Fruit fly (Drosophila melanogaster) whole organism, embryonic: ENCODE data around the gene CG2794.

Experiments
- Asciz ChIP-seq: fragments of 200-800 bp; sonication (Bioruptor generic); optimal IDR thresholded peaks from 2 replicates; lab custom pipeline; 2017; ENCODE audit warnings: missing biosample characterization, mild to moderate bottlenecking, missing genetic modification characterization, missing genetic modification reagents
- Atf-2 ChIP-seq: fragments of 200-800 bp; sonication (Bioruptor generic); optimal IDR thresholded peaks from 2 replicates; lab custom pipeline; 2016; ENCODE audit warnings: missing biosample characterization, missing genetic modification characterization
- B-H2 ChIP-seq: fragments of 200-800 bp; sonication (Bioruptor generic); optimal IDR thresholded peaks from 2 replicates; lab custom pipeline; 2018; ENCODE audit warnings: missing biosample characterization, mild to moderate bottlenecking, missing genetic modification characterization
- CG10209 ChIP-seq: fragments of 200-800 bp; sonication (Bioruptor generic); optimal IDR thresholded peaks from 3 replicates; lab custom pipeline; 2017; ENCODE audit warnings: missing biosample characterization, mild to moderate bottlenecking, missing genetic modification characterization, missing genetic modification reagents
- CG10321 ChIP-seq: fragments of 200-800 bp; sonication (Bioruptor generic); IDR thresholded peaks from 2 replicates; pipeline ENCODE4 v1.3.6; 2022; ENCODE audit warnings: missing biosample characterization, missing genetic modification characterization
- CG10431 ChIP-seq: fragments of 200-800 bp; sonication (Bioruptor generic); optimal IDR thresholded peaks from 3 replicates; lab custom pipeline; 2018; ENCODE audit warnings: missing biosample characterization, mild to moderate bottlenecking, missing genetic modification characterization
- CG11085 ChIP-seq: fragments of 200-800 bp; sonication (Bioruptor generic); IDR thresholded peaks from 2 replicates; pipeline ENCODE4 v1.3.6; 2022; ENCODE audit warnings: missing biosample characterization, missing genetic modification characterization
- CG12219 ChIP-seq: fragments of 200-800 bp; sonication (Bioruptor generic); optimal IDR thresholded peaks from 3 replicates; lab custom pipeline; 2018; ENCODE audit warnings: missing biosample characterization, mild to moderate bottlenecking, missing genetic modification characterization
- CG12391 ChIP-seq: fragments of 200-800 bp; sonication (Bioruptor generic); optimal IDR thresholded peaks from 3 replicates; lab custom pipeline; 2018; ENCODE audit warnings: missing biosample characterization, mild to moderate bottlenecking, missing genetic modification characterization, moderate library complexity
- CG13296 ChIP-seq: fragments of 200-800 bp; sonication (Bioruptor generic); optimal IDR thresholded peaks from 3 replicates; lab custom pipeline; 2018; ENCODE audit warnings: missing biosample characterization, mild to moderate bottlenecking, missing genetic modification characterization
- CG14965 ChIP-seq: fragments of 200-800 bp; sonication (Bioruptor generic); optimal IDR thresholded peaks from 2 replicates; lab custom pipeline; 2016; ENCODE audit warnings: missing biosample characterization, missing genetic modification characterization, borderline replicate concordance
- CG1647 ChIP-seq: fragments of 200-800 bp; sonication (Bioruptor generic); optimal IDR thresholded peaks from 3 replicates; lab custom pipeline; 2016; ENCODE audit warnings: missing biosample characterization, missing genetic modification characterization
- CG17829 ChIP-seq: fragments of 200-800 bp; optimal IDR thresholded peaks from 2 replicates; lab custom pipeline; 2019; ENCODE audit warnings: missing biosample characterization, mild to moderate bottlenecking, missing genetic modification characterization, moderate library complexity
- CG17912 ChIP-seq: fragments of 200-800 bp; sonication (Bioruptor generic); optimal IDR thresholded peaks from 2 replicates; lab custom pipeline; 2018; ENCODE audit warnings: missing biosample characterization, mild to moderate bottlenecking, missing genetic modification characterization
- CG32532 ChIP-seq: fragments of 200-800 bp; sonication (Bioruptor generic); IDR thresholded peaks from 2 replicates; pipeline ENCODE4 v1.3.6; 2022; ENCODE audit warnings: missing biosample characterization, missing genetic modification characterization
- CG34376 ChIP-seq: fragments of 200-800 bp; sonication (Bioruptor generic); optimal IDR thresholded peaks from 2 replicates; lab custom pipeline; 2018; ENCODE audit warnings: missing biosample characterization, mild to moderate bottlenecking, missing genetic modification characterization
- CG34422 ChIP-seq: fragments of 200-800 bp; sonication (Bioruptor generic); IDR thresholded peaks from 3 replicates; pipeline ENCODE4 v1.3.6; 2022; ENCODE audit warnings: missing biosample characterization, missing genetic modification characterization
- CG42726 ChIP-seq: fragments of 200-800 bp; sonication (Bioruptor generic); IDR thresholded peaks from 2 replicates; pipeline ENCODE4 v1.3.6; 2022; ENCODE audit warnings: missing biosample characterization, missing genetic modification characterization; ENCODE audit not compliant: partially characterized antibody
- CG7357 ChIP-seq: fragments of 200-800 bp; sonication (Bioruptor generic); IDR thresholded peaks from 3 replicates; pipeline ENCODE4 v1.3.6; 2022; ENCODE audit warnings: missing biosample characterization, missing genetic modification characterization
- CG8281 ChIP-seq: fragments of 200-800 bp; sonication (Bioruptor generic); optimal IDR thresholded peaks from 2 replicates; lab custom pipeline; 2018; ENCODE audit warnings: missing biosample characterization, mild to moderate bottlenecking, missing genetic modification characterization, moderate library complexity
- CG8765 ChIP-seq: fragments of 200-800 bp; sonication (Bioruptor generic); IDR thresholded peaks from 2 replicates; pipeline ENCODE4 v1.3.6; 2022; ENCODE audit warnings: missing biosample characterization, missing genetic modification characterization
- CG9437 ChIP-seq: fragments of 200-800 bp; sonication (Bioruptor generic); optimal IDR thresholded peaks from 2 replicates; lab custom pipeline; 2018; ENCODE audit warnings: missing biosample characterization, mild to moderate bottlenecking, missing genetic modification characterization
- D ChIP-seq, 2 experiments: fragments of 200-800 bp in 1 of 2; fragments of >200 bp in 1 of 2; sonication (Bioruptor generic) in 1 of 2; optimal IDR thresholded peaks; 2 replicates in 1 of 2; 3 replicates in 1 of 2; lab custom pipeline; 2017; ENCODE audit warnings: mild to moderate bottlenecking in 1 of 2, missing biosample characterization in 1 of 2, missing genetic modification characterization in 1 of 2, missing genetic modification reagents in 1 of 2
- Elba2 ChIP-seq: fragments of 200-800 bp; sonication (Bioruptor generic); optimal IDR thresholded peaks from 3 replicates; lab custom pipeline; 2016; ENCODE audit warnings: missing biosample characterization, missing genetic modification characterization
- Ets65A ChIP-seq: fragments of 200-800 bp; sonication (Bioruptor generic); peaks from one replicate; lab custom pipeline; 2016; ENCODE audit warnings: missing biosample characterization, missing genetic modification characterization
- HmgZ ChIP-seq: fragments of 200-800 bp; sonication (Bioruptor generic); optimal IDR thresholded peaks from 2 replicates; lab custom pipeline; 2018; ENCODE audit warnings: missing biosample characterization, mild to moderate bottlenecking, missing genetic modification characterization
- Hr51 ChIP-seq, 2 experiments: fragments of 200-800 bp; sonication (Bioruptor generic); optimal IDR thresholded peaks; 2 replicates in 1 of 2; 3 replicates in 1 of 2; lab custom pipeline; 2016 to 2018; ENCODE audit warnings: missing biosample characterization in 2 of 2, missing genetic modification characterization in 2 of 2, mild to moderate bottlenecking in 1 of 2, moderate library complexity in 1 of 2
- Max ChIP-seq: fragments of 200-800 bp; sonication (Bioruptor generic); optimal IDR thresholded peaks from 2 replicates; lab custom pipeline; 2016; ENCODE audit warnings: missing biosample characterization, mild to moderate bottlenecking, missing genetic modification characterization
- NC2α ChIP-seq: fragments of 200-800 bp; sonication (Bioruptor generic); optimal IDR thresholded peaks from 2 replicates; lab custom pipeline; 2016; ENCODE audit warnings: missing biosample characterization, missing genetic modification characterization
- Opbp ChIP-seq: fragments of 200-800 bp; sonication (Bioruptor generic); IDR thresholded peaks from 3 replicates; pipeline ENCODE4 v1.3.6; 2022; ENCODE audit warnings: missing biosample characterization, missing genetic modification characterization; ENCODE audit not compliant: partially characterized antibody
- Ptx1 ChIP-seq: fragments of 200-800 bp; sonication (Bioruptor generic); IDR thresholded peaks from 2 replicates; pipeline ENCODE4 v1.3.6; 2022; ENCODE audit warnings: missing biosample characterization, missing genetic modification characterization
- Sox100B ChIP-seq: fragments of 200-800 bp; sonication (Bioruptor generic); optimal IDR thresholded peaks from 3 replicates; lab custom pipeline; 2018; ENCODE audit warnings: missing biosample characterization, mild to moderate bottlenecking, missing genetic modification characterization
- TFAM ChIP-seq: fragments of 200-800 bp; sonication (Bioruptor generic); optimal IDR thresholded peaks from 2 replicates; lab custom pipeline; 2017; ENCODE audit warnings: missing biosample characterization, missing genetic modification characterization, inconsistent platforms
- Xrp1 ChIP-seq: fragments of 200-800 bp; sonication (Bioruptor generic); IDR thresholded peaks from 2 replicates; pipeline ENCODE4 v1.3.6; 2022; ENCODE audit warnings: missing biosample characterization, missing genetic modification characterization
- ase ChIP-seq: fragments of 200-800 bp; sonication (Bioruptor generic); IDR thresholded peaks from 3 replicates; pipeline ENCODE4 v1.3.6; 2022; ENCODE audit warnings: missing biosample characterization, missing genetic modification characterization
- ato ChIP-seq: fragments of 200-800 bp; sonication (Bioruptor generic); IDR thresholded peaks from 2 replicates; pipeline ENCODE4 v1.3.6; 2022; ENCODE audit warnings: missing biosample characterization, missing genetic modification characterization; ENCODE audit not compliant: partially characterized antibody
- dimm ChIP-seq: fragments of 200-800 bp; sonication (Bioruptor generic); IDR thresholded peaks from 2 replicates; pipeline ENCODE4 v1.3.6; 2022; ENCODE audit warnings: missing biosample characterization, missing genetic modification characterization
- disco-r ChIP-seq: fragments of 200-800 bp; sonication (Bioruptor generic); optimal IDR thresholded peaks from 2 replicates; lab custom pipeline; 2016; ENCODE audit warnings: missing biosample characterization, missing genetic modification characterization
- dmrt11E ChIP-seq: fragments of 200-800 bp; sonication (Bioruptor generic); optimal IDR thresholded peaks from 3 replicates; lab custom pipeline; 2018; ENCODE audit warnings: missing biosample characterization, mild to moderate bottlenecking, missing genetic modification characterization, moderate library complexity
- esg ChIP-seq: fragments of 200-800 bp; sonication (Bioruptor generic); conservative IDR thresholded peaks from 2 replicates; pipeline ENCODE4 v1.3.6; 2022; ENCODE audit warnings: missing biosample characterization, missing genetic modification characterization
- hb ChIP-seq: fragments of 200-800 bp; sonication (Bioruptor generic); IDR thresholded peaks from 3 replicates; pipeline ENCODE4 v1.3.6; 2022; ENCODE audit warnings: missing biosample characterization, missing genetic modification characterization; ENCODE audit not compliant: partially characterized antibody
- mld ChIP-seq: fragments of 200-800 bp; sonication (Bioruptor generic); IDR thresholded peaks from 3 replicates; pipeline ENCODE4 v1.3.6; 2022; ENCODE audit warnings: missing biosample characterization, missing genetic modification characterization; ENCODE audit not compliant: partially characterized antibody
- oc ChIP-seq: fragments of 200-800 bp; sonication (Bioruptor generic); optimal IDR thresholded peaks from 2 replicates; lab custom pipeline; 2018; ENCODE audit warnings: missing biosample characterization, mild to moderate bottlenecking, missing genetic modification characterization, moderate library complexity
- onecut ChIP-seq: fragments of 200-800 bp; sonication (Bioruptor generic); IDR thresholded peaks from 2 replicates; pipeline ENCODE4 v1.3.6; 2022; ENCODE audit warnings: missing biosample characterization, missing genetic modification characterization
- salm ChIP-seq: fragments of 200-800 bp; sonication (Bioruptor generic); optimal IDR thresholded peaks from 2 replicates; lab custom pipeline; 2018; ENCODE audit warnings: missing biosample characterization, mild to moderate bottlenecking, missing genetic modification characterization
- sim ChIP-seq: fragments of 200-800 bp; sonication (Bioruptor generic); IDR thresholded peaks from 2 replicates; pipeline ENCODE4 v1.3.6; 2022; ENCODE audit warnings: missing biosample characterization, missing genetic modification characterization
- slou ChIP-seq: fragments of 200-800 bp; sonication (Bioruptor generic); optimal IDR thresholded peaks from 3 replicates; lab custom pipeline; 2016; ENCODE audit warnings: missing biosample characterization, missing genetic modification characterization
- sob ChIP-seq: fragments of 200-800 bp; sonication (Bioruptor generic); IDR thresholded peaks from 2 replicates; pipeline ENCODE4 v1.3.6; 2022; ENCODE audit warnings: missing biosample characterization, missing genetic modification characterization
- tx ChIP-seq: fragments of 200-800 bp; sonication (Bioruptor generic); optimal IDR thresholded peaks from 2 replicates; lab custom pipeline; 2016; ENCODE audit warnings: missing biosample characterization, missing genetic modification characterization

The CG2794 gene

DNA sequence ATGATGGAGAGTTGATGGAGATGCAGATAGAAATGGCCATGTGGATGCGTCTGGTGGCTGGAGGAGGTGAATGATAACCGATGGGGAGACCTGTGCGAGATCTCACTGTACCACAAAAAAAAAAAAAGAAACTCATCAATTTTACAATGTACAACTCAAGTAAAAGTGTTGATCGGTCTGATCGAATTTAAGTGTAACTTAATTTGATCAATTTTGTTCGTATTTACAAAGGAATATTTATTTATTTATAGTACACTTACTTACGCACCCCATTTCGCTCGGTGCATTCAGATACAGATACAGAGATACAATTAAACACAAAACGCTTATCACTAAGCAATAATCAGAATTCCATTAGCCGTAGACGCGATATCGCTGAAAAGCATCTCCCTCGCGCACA, 41.2 kb upstream of the CG2794 start (continued):
- TF ChIP-seq mld (GFP tag; lab: Robert Waterston, UW) = no peak
- TF ChIP-seq CG7357 = 0 out of 3 replicates have a peak, but pooled peaks have one; percentile 12
- no peak for TF ChIP-seq Elba2 (GFP tag; lab: Kevin White, UChicago)
- TF ChIP-seq onecut (GFP tag; lab: Robert Waterston, UW) = peak; percentile 22; the same call in 1 of the 2 replicates
- TF ChIP-seq Atf-2 (GFP tag; lab: Kevin White, UChicago) = peak; percentile 29
- no peak for TF ChIP-seq salm
- TF ChIP-seq hb (GFP tag; lab: Robert Waterston, UW) = no peak
- TF ChIP-seq Xrp1 (GFP tag; lab: Robert Waterston, UW) = peak; percentile 75
- no peak for TF ChIP-seq CG10431 (GFP tag; lab: Kevin White, UChicago)
- no peak for TF ChIP-seq TFAM (GFP tag; lab: Kevin White, UChicago)
- TF ChIP-seq CG17912 = no peak
- TF ChIP-seq CG1647 (GFP tag; lab: Kevin White, UChicago) = no peak
- peak; percentile 37 for TF ChIP-seq CG17829 (tag; lab: Kevin White, UChicago)
- TF ChIP-seq Opbp = no peak
- peak; percentile 19 for TF ChIP-seq slou (GFP tag; lab: Kevin White, UChicago)
- TF ChIP-seq CG10209 (GFP tag; lab: Kevin White, UChicago) = peak; percentile 62
- TF ChIP-seq CG12391 (tag; lab: Kevin White, UChicago) = peak; percentile 58
- TF ChIP-seq CG34422 (GFP tag; lab: Robert Waterston, UW) = 0 out of 3 replicates have a peak, but pooled peaks have one; percentile 24
- TF ChIP-seq CG8281 = no peak
- TF ChIP-seq Ets65A (GFP tag; lab: Kevin White, UChicago) = no peak
- no peak for TF ChIP-seq CG11085 (GFP tag; lab: Robert Waterston, UW)
- TF ChIP-seq Sox100B = peak; percentile 58
- TF ChIP-seq CG34376 = no peak
- peak; percentile 3 for TF ChIP-seq oc
- TF ChIP-seq Max (GFP tag; lab: Kevin White, UChicago) = peak; percentile 24
- peak; percentile 43; the same call in 1 of the 2 replicates for TF ChIP-seq sob (GFP tag; lab: Robert Waterston, UW)
- TF ChIP-seq, all 482 proteins: peak for 198

DNA sequence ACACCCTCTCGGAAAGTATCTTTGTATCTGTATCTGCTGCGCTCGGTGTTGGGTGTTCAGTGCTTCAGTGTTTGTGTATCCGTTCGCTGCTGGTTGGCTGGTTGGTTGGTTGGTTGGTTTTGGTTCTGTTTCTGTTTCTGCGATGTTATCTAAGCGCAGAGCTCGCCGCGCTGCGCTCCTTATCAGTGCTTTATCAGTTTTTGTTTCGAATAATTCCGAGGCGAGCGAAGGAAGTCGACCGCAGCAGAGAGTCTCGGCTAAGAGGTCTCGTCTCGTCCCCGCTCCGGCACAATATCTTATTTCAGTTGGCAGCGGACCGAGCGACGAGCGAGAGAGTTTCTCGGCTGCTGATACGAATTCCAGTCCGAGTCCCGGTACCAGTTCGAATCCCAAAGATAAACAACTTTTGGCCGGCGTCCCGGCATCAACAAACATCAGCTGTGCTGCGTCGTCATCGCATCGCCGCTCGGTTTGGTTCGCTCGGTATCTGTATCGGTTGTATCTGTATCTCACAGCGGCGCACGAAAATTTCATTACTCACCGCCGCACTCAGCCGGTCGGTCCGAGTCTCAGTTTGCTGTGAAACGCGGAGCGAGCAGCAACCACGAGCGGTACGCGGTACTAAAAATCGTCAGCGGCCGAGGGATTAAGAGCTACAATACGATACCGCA, 40.7 kb upstream of the CG2794 start:
- TF ChIP-seq CG8281 (no peak), NC2α (no peak), dimm (GFP tag; lab: Robert Waterston, UW) (no peak), disco-r (GFP tag; lab: Kevin White, UChicago) (no peak), CG9437 (GFP tag; lab: Kevin White, UChicago) (no peak), ato (no peak), HmgZ (tag; lab: Kevin White, UChicago) (peak; percentile 49), Asciz (GFP tag; lab: Kevin White, UChicago) (no peak), Ptx1 (GFP tag; lab: Robert Waterston, UW) (no peak), B-H2 (peak; percentile 7), D (optimal IDR thresholded peaks at IDR 0.05; lab: Kevin White, UChicago) (no peak), D (GFP tag; optimal IDR thresholded peaks at IDR 0.05; lab: Kevin White, UChicago) (no peak), Hr51 (GFP tag; optimal IDR thresholded peaks at IDR 0.05; lab: Kevin White, UChicago) (peak in 1 of 2 experiments; percentile 13), dmrt11E (tag; lab: Kevin White, UChicago) (no peak), CG13296 (GFP tag; lab: Kevin White, UChicago) (peak; percentile 16), ase (GFP tag; lab: Robert Waterston, UW) (no peak), esg (GFP tag; lab: Robert Waterston, UW) (no peak), CG32532 (GFP tag; lab: Robert Waterston, UW) (0 out of 2 replicates have a peak, but pooled peaks have one; percentile 41), sim (no peak), CG42726 (GFP tag; lab: Robert Waterston, UW) (peak; percentile 70), CG11085 (GFP tag; lab: Robert Waterston, UW) (0 out of 2 replicates have a peak, but pooled peaks have one; percentile 9), CG10321 (no peak), CG12219 (peak; percentile 26), CG14965 (GFP tag; lab: Kevin White, UChicago) (no peak), tx (no peak), CG8765 (peak; percentile 32; the same call in 1 of the 2 replicates)
